Fruit fly (Drosophila melanogaster) whole organism, prepupa: ENCODE measurements around the gene CG44954.

Source experiments
- Blimp-1 ChIP-seq: fragments of 200-800 bp; sonication (Bioruptor generic); optimal IDR thresholded peaks from 3 replicates; lab custom pipeline; 2017; ENCODE audit warnings: missing biosample characterization, missing genetic modification characterization, mild to moderate bottlenecking, moderate library complexity, missing genetic modification reagents
- CG10631 ChIP-seq: fragments of 200-800 bp; sonication (Bioruptor generic); optimal IDR thresholded peaks from 2 replicates; lab custom pipeline; 2016; ENCODE audit warnings: missing biosample characterization, missing genetic modification characterization
- CG10669 ChIP-seq: fragments of 200-800 bp; sonication (Bioruptor generic); optimal IDR thresholded peaks from 3 replicates; lab custom pipeline; 2018; ENCODE audit warnings: missing biosample characterization, mild to moderate bottlenecking, missing genetic modification characterization, moderate library complexity
- CG11762 ChIP-seq: fragments of 200-800 bp; sonication (Bioruptor generic); optimal IDR thresholded peaks from 3 replicates; lab custom pipeline; 2016; ENCODE audit warnings: missing biosample characterization, missing genetic modification characterization; ENCODE audit not compliant: insufficient read depth
- CG11902 ChIP-seq: fragments of 200-800 bp; sonication (Bioruptor generic); optimal IDR thresholded peaks from 3 replicates; lab custom pipeline; 2016; ENCODE audit warnings: missing biosample characterization, missing genetic modification characterization
- CG15336 ChIP-seq: fragments of 200-800 bp; sonication (Bioruptor generic); IDR thresholded peaks from 2 replicates; pipeline ENCODE4 v1.3.6; 2022; ENCODE audit warnings: missing biosample characterization, missing genetic modification characterization
- CG1621 ChIP-seq: fragments of 200-800 bp; sonication (Bioruptor generic); optimal IDR thresholded peaks from 3 replicates; lab custom pipeline; 2018; ENCODE audit warnings: missing biosample characterization, mild to moderate bottlenecking, missing genetic modification characterization
- CG16779 ChIP-seq: fragments of 200-800 bp; sonication (Bioruptor generic); optimal IDR thresholded peaks from 3 replicates; lab custom pipeline; 2017; ENCODE audit warnings: missing biosample characterization, mild to moderate bottlenecking, missing genetic modification characterization
- CG31627 ChIP-seq: fragments of 200-800 bp; sonication (Bioruptor generic); optimal IDR thresholded peaks from 3 replicates; lab custom pipeline; 2016; ENCODE audit warnings: missing biosample characterization, missing genetic modification characterization
- CG32006 ChIP-seq: fragments of 200-800 bp; sonication (Bioruptor generic); optimal IDR thresholded peaks from 3 replicates; lab custom pipeline; 2017; ENCODE audit warnings: missing biosample characterization, mild to moderate bottlenecking, missing genetic modification characterization
- CG34406 ChIP-seq: fragments of 200-800 bp; sonication (Bioruptor generic); optimal IDR thresholded peaks from 3 replicates; lab custom pipeline; 2016; ENCODE audit warnings: missing biosample characterization, missing genetic modification characterization
- CG4318 ChIP-seq: fragments of 200-800 bp; sonication (Bioruptor generic); optimal IDR thresholded peaks from 3 replicates; lab custom pipeline; 2017; ENCODE audit warnings: missing biosample characterization, mild to moderate bottlenecking, missing genetic modification characterization
- CG6163 ChIP-seq: fragments of 200-800 bp; sonication (Bioruptor generic); IDR thresholded peaks from 3 replicates; pipeline ENCODE4 v1.3.6; 2022; ENCODE audit warnings: missing biosample characterization, missing genetic modification characterization
- CG6792 ChIP-seq: fragments of 200-800 bp; sonication (Bioruptor generic); optimal IDR thresholded peaks from 3 replicates; lab custom pipeline; 2016; ENCODE audit warnings: missing biosample characterization, missing genetic modification characterization
- CG6854 ChIP-seq: fragments of 200-800 bp; sonication (Bioruptor generic); optimal IDR thresholded peaks from 2 replicates; lab custom pipeline; 2017; ENCODE audit warnings: missing biosample characterization, mild to moderate bottlenecking, missing genetic modification characterization
- CG8119 ChIP-seq: fragments of 200-800 bp; sonication (Bioruptor generic); IDR thresholded peaks from 3 replicates; pipeline ENCODE4 v1.3.6; 2022; ENCODE audit warnings: missing biosample characterization, missing genetic modification characterization
- CG9139 ChIP-seq: fragments of 200-800 bp; sonication (Bioruptor generic); optimal IDR thresholded peaks from 3 replicates; lab custom pipeline; 2017; ENCODE audit warnings: missing biosample characterization, mild to moderate bottlenecking, missing genetic modification characterization
- Eip75B ChIP-seq: fragments of 200-800 bp; sonication (Bioruptor generic); optimal IDR thresholded peaks from 3 replicates; lab custom pipeline; 2016; ENCODE audit warnings: missing biosample characterization, missing genetic modification characterization
- Eip93F ChIP-seq: fragments of 200-800 bp; sonication (Bioruptor generic); optimal IDR thresholded peaks from 2 replicates; lab custom pipeline; 2016; ENCODE audit warnings: missing biosample characterization, mild to moderate bottlenecking, missing genetic modification characterization
- Ets21C ChIP-seq: fragments of 200-800 bp; sonication (Bioruptor generic); optimal IDR thresholded peaks from 3 replicates; lab custom pipeline; 2016; ENCODE audit warnings: missing biosample characterization, missing genetic modification characterization
- Ets96B ChIP-seq: fragments of 200-800 bp; optimal IDR thresholded peaks from 2 replicates; lab custom pipeline; 2019; ENCODE audit warnings: missing biosample characterization, mild to moderate bottlenecking, missing genetic modification characterization, moderate library complexity
- Gug ChIP-seq: fragments of 200-800 bp; sonication (Bioruptor generic); IDR thresholded peaks from 2 replicates; pipeline ENCODE4 v1.3.6; 2022; ENCODE audit warnings: missing biosample characterization, missing genetic modification characterization
- Hr39 ChIP-seq: fragments of 200-800 bp; sonication (Bioruptor generic); optimal IDR thresholded peaks from 2 replicates; lab custom pipeline; 2016; ENCODE audit warnings: missing biosample characterization, missing genetic modification characterization
- Hr4 ChIP-seq: fragments of 200-800 bp; sonication (Bioruptor generic); optimal IDR thresholded peaks from 3 replicates; lab custom pipeline; 2016; ENCODE audit warnings: missing biosample characterization, missing genetic modification characterization
- Lpt ChIP-seq: fragments of 200-800 bp; sonication (Bioruptor generic); optimal IDR thresholded peaks from 3 replicates; lab custom pipeline; 2016; ENCODE audit warnings: missing biosample characterization, missing genetic modification characterization
- Met ChIP-seq: fragments of 200-800 bp; sonication (Bioruptor generic); optimal IDR thresholded peaks from 3 replicates; lab custom pipeline; 2016; ENCODE audit warnings: missing biosample characterization, missing genetic modification characterization
- OdsH ChIP-seq: fragments of 200-800 bp; sonication (Bioruptor generic); optimal IDR thresholded peaks from 3 replicates; lab custom pipeline; 2016; ENCODE audit warnings: missing biosample characterization, missing genetic modification characterization
- Smox ChIP-seq: fragments of 200-800 bp; sonication (Bioruptor generic); optimal IDR thresholded peaks from 3 replicates; lab custom pipeline; 2016; ENCODE audit warnings: missing biosample characterization, missing genetic modification characterization
- Sox102F ChIP-seq: fragments of 200-800 bp; sonication (Bioruptor generic); optimal IDR thresholded peaks from 2 replicates; lab custom pipeline; 2016; ENCODE audit warnings: missing biosample characterization, mild to moderate bottlenecking, missing genetic modification characterization
- Sox14 ChIP-seq: fragments of 200-800 bp; sonication (Bioruptor generic); optimal IDR thresholded peaks from 3 replicates; lab custom pipeline; 2016; ENCODE audit warnings: missing biosample characterization, missing genetic modification characterization
- Sox15 ChIP-seq: fragments of 200-800 bp; sonication (Bioruptor generic); optimal IDR thresholded peaks from 3 replicates; lab custom pipeline; 2016; ENCODE audit warnings: missing biosample characterization, missing genetic modification characterization
- achi ChIP-seq: fragments of 200-800 bp; sonication (Bioruptor generic); optimal IDR thresholded peaks from 3 replicates; lab custom pipeline; 2016; ENCODE audit warnings: missing biosample characterization, missing genetic modification characterization
- acj6 ChIP-seq: fragments of 200-800 bp; sonication (Bioruptor generic); optimal IDR thresholded peaks from 3 replicates; lab custom pipeline; 2016; ENCODE audit warnings: missing biosample characterization, missing genetic modification characterization
- cyc ChIP-seq: fragments of 200-800 bp; sonication (Bioruptor generic); optimal IDR thresholded peaks from 3 replicates; lab custom pipeline; 2016; ENCODE audit warnings: missing biosample characterization, missing genetic modification characterization
- dac ChIP-seq: fragments of 200-800 bp; sonication (Bioruptor generic); optimal IDR thresholded peaks from 2 replicates; lab custom pipeline; 2017; ENCODE audit warnings: missing biosample characterization, mild to moderate bottlenecking, missing genetic modification characterization
- dsx ChIP-seq: fragments of 200-800 bp; optimal IDR thresholded peaks from 3 replicates; lab custom pipeline; 2019; ENCODE audit warnings: missing biosample characterization, mild to moderate bottlenecking, missing genetic modification characterization, moderate library complexity; ENCODE audit not compliant: poor library complexity, severe bottlenecking
- eg ChIP-seq: fragments of 200-800 bp; sonication (Bioruptor generic); IDR thresholded peaks from 3 replicates; pipeline ENCODE4 v1.3.6; 2022; ENCODE audit warnings: missing biosample characterization, missing genetic modification characterization
- esn ChIP-seq: fragments of 200-800 bp; sonication (Bioruptor generic); optimal IDR thresholded peaks from 2 replicates; lab custom pipeline; 2016; ENCODE audit warnings: missing biosample characterization, mild to moderate bottlenecking, missing genetic modification characterization, moderate library complexity
- fd85E ChIP-seq: fragments of 200-800 bp; sonication (Bioruptor generic); optimal IDR thresholded peaks from 3 replicates; lab custom pipeline; 2016; ENCODE audit warnings: missing biosample characterization, missing genetic modification characterization
- fkh ChIP-seq: fragments of 200-800 bp; sonication (Bioruptor generic); optimal IDR thresholded peaks from 3 replicates; lab custom pipeline; 2017; ENCODE audit warnings: missing biosample characterization, mild to moderate bottlenecking, missing genetic modification characterization, moderate library complexity
- lz ChIP-seq: fragments of 200-800 bp; sonication (Bioruptor generic); optimal IDR thresholded peaks from 3 replicates; lab custom pipeline; 2016; ENCODE audit warnings: missing biosample characterization, missing genetic modification characterization
- net ChIP-seq: fragments of 200-800 bp; sonication (Bioruptor generic); optimal IDR thresholded peaks from 3 replicates; lab custom pipeline; 2016; ENCODE audit warnings: missing biosample characterization, missing genetic modification characterization
- pdm3 ChIP-seq: fragments of 200-800 bp; sonication (Bioruptor generic); optimal IDR thresholded peaks from 3 replicates; lab custom pipeline; 2016; ENCODE audit warnings: missing biosample characterization, missing genetic modification characterization
- salr ChIP-seq, 2 experiments: fragments of 200-800 bp; sonication (Bioruptor generic); optimal IDR thresholded peaks; 3 replicates each; lab custom pipeline; 2016 to 2018; ENCODE audit warnings: missing biosample characterization in 2 of 2, missing genetic modification characterization in 2 of 2, mild to moderate bottlenecking in 1 of 2
- svp ChIP-seq: fragments of 200-800 bp; sonication (Bioruptor generic); peaks from one replicate; lab custom pipeline; 2016; ENCODE audit warnings: missing biosample characterization, missing genetic modification characterization
- topi ChIP-seq: fragments of 200-800 bp; sonication (Bioruptor generic); optimal IDR thresholded peaks from 3 replicates; lab custom pipeline; 2016; ENCODE audit warnings: missing biosample characterization, missing genetic modification characterization

CG44954 gene

dm6 chr3R:30605889-30606288 is 15.8 kb downstream of the CG44954 start, which contains the start of gene CG31016:
CG31016 (plus strand) TSS chr3R:30606189.
- TF ChIP-seq Blimp-1 (GFP tag; lab: Kevin White, UChicago): no peak
- TF ChIP-seq fkh (GFP tag; lab: Kevin White, UChicago): no peak
- no peak for TF ChIP-seq CG8119
- no peak for TF ChIP-seq CG10669
- TF ChIP-seq Gug: no peak
- no peak for TF ChIP-seq net
- no peak for TF ChIP-seq CG34406 (GFP tag; lab: Kevin White, UChicago)
- TF ChIP-seq CG31627 (GFP tag; lab: Kevin White, UChicago): no peak
- no peak for TF ChIP-seq fd85E
- no peak for TF ChIP-seq eg

- TF ChIP-seq CG6854: no peak
- no peak for TF ChIP-seq Sox15 (GFP tag; lab: Kevin White, UChicago)
- TF ChIP-seq Met (GFP tag; lab: Kevin White, UChicago): no peak
- no peak for TF ChIP-seq cyc (GFP tag; lab: Kevin White, UChicago)
- TF ChIP-seq pdm3: no peak
- no peak for TF ChIP-seq salr (GFP tag; optimal IDR thresholded peaks at IDR 0.05; lab: Kevin White, UChicago)
- TF ChIP-seq CG16779: no peak
- no peak for TF ChIP-seq dac (GFP tag; lab: Kevin White, UChicago)
- TF ChIP-seq lz: no peak
- no peak for TF ChIP-seq CG4318
- TF ChIP-seq Sox102F: no peak
These were observed 17.8 kb downstream of the CG44954 start, which contains the start of gene PH4alphaNE3 for dm6 chr3R:30603881-30604280. PH4alphaNE3 (plus strand) TSS chr3R:30604181.

- TF ChIP-seq CG4318: no peak
- TF ChIP-seq CG9139 (GFP tag; lab: Kevin White, UChicago): no peak
- TF ChIP-seq acj6 (GFP tag; lab: Kevin White, UChicago): peak; percentile 30
- no peak for TF ChIP-seq CG1621 (tag; lab: Kevin White, UChicago)
- no peak for TF ChIP-seq CG6854
- TF ChIP-seq Ets21C (GFP tag; lab: Kevin White, UChicago): no peak
- TF ChIP-seq pdm3: peak; percentile 2
- TF ChIP-seq Blimp-1 (GFP tag; lab: Kevin White, UChicago): no peak
- TF ChIP-seq Sox14 (GFP tag; lab: Kevin White, UChicago): peak; percentile 27
- TF ChIP-seq CG11762 (GFP tag; lab: Kevin White, UChicago): no peak
- TF ChIP-seq CG10631 (GFP tag; lab: Kevin White, UChicago): peak; percentile 58
- TF ChIP-seq CG11902 (GFP tag; lab: Kevin White, UChicago): peak; percentile 9
- TF ChIP-seq Eip75B (GFP tag; lab: Kevin White, UChicago): peak; percentile 13
- no peak for TF ChIP-seq dsx (GFP tag; lab: Kevin White, UChicago)
- TF ChIP-seq esn (GFP tag; lab: Kevin White, UChicago): peak; percentile 52
- TF ChIP-seq eg: peak; percentile 47
- no peak for TF ChIP-seq Sox15 (GFP tag; lab: Kevin White, UChicago)
- peak; percentile 11 for TF ChIP-seq CG6792 (GFP tag; lab: Kevin White, UChicago)
- no peak for TF ChIP-seq CG16779
- TF ChIP-seq Hr4 (GFP tag; lab: Kevin White, UChicago): peak; percentile 29
- no peak for TF ChIP-seq Lpt (GFP tag; lab: Kevin White, UChicago)
- TF ChIP-seq Smox: peak; percentile 34
- no peak for TF ChIP-seq CG32006 (GFP tag; lab: Kevin White, UChicago)
- peak; percentile 30 for TF ChIP-seq cyc (GFP tag; lab: Kevin White, UChicago)
- peak; percentile 52 for TF ChIP-seq Hr39 (GFP tag; lab: Kevin White, UChicago)
- TF ChIP-seq achi (GFP tag; lab: Kevin White, UChicago): no peak
- peak; percentile 54; the same call in 2 of the 3 replicates for TF ChIP-seq CG6163 (GFP tag; lab: Robert Waterston, UW)
- TF ChIP-seq svp (GFP tag; lab: Kevin White, UChicago): peak; percentile 82
- TF ChIP-seq Ets96B: no peak
- TF ChIP-seq OdsH (GFP tag; lab: Kevin White, UChicago): peak; percentile 34
- no peak for TF ChIP-seq dac (GFP tag; lab: Kevin White, UChicago)
- peak; percentile 6 for TF ChIP-seq Eip93F (GFP tag; lab: Kevin White, UChicago)
- 0 out of 3 replicates have a peak, but pooled peaks have one; percentile 14 for TF ChIP-seq CG8119
- TF ChIP-seq net: no peak
- TF ChIP-seq topi (GFP tag; lab: Kevin White, UChicago): peak; percentile 21
- TF ChIP-seq CG15336: peak; percentile 32; the same call in 1 of the 2 replicates
- TF ChIP-seq lz: peak; percentile 55
These were observed 20.1 kb downstream of the CG44954 start, which contains the start of the genes CG2246 and CG31021 for dm6 chr3R:30601440-30602256. CG2246 (minus strand) TSS chr3R:30601489. CG31021 (plus strand) TSS chr3R:30602206.
